Worm (Caenorhabditis elegans): ENCODE results near the gene xbx-9.

The xbx-9 gene

DNA sequence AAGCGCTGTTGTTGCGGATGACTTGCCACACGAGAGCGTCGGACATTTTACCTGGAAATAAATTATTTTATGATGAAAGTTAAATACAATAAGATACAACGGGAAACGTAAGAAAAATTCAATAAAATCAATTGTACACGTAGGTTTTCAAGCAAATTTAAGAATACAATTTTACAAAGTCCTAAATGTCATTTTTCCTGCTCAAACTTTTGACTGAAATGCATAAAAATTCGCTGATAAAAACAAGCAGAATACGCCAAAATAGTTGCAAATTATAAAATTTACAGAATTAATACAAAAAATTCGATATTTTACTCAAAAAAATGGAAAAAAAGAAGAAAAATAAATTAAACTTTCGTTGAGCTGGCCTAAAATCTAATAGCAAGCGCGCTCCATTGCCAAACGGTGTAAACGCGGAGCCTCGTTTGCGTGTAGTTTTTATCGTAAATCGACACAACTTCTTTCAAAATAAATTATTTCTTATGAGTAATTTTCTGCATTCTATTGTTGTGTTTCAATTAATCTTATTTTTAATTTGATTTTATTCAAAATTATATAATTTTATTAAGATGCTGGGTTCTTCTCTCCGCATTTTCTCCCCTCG is 5.8 kb upstream of the xbx-9 start, which contains the start of the genes rpl-28 and mrpl-49 (continued):
- no peak for TF ChIP-seq snpc-3.4 (tag; optimal IDR thresholded peaks at IDR 0.05)
- TF ChIP-seq athp-1 (tag; optimal IDR thresholded peaks at IDR 0.05) = no peak
- TF ChIP-seq lin-40 (tag; optimal IDR thresholded peaks at IDR 0.05) = peak; percentile 57
- TF ChIP-seq F49E8.2 (tag; optimal IDR thresholded peaks at IDR 0.05; ENCODE audit: insufficient read depth) = peak; percentile 42
- no peak for TF ChIP-seq fkh-3 (tag; optimal IDR thresholded peaks at IDR 0.05)
- TF ChIP-seq nhr-179 (tag; optimal IDR thresholded peaks at IDR 0.05) = no peak
- no peak for TF ChIP-seq mes-4 (tag; optimal IDR thresholded peaks at IDR 0.05)
- no peak for TF ChIP-seq ztf-6 (GFP tag; IDR thresholded peaks at IDR 0.05)
- no peak for TF ChIP-seq nhr-90 (tag; optimal IDR thresholded peaks at IDR 0.05)
- TF ChIP-seq F39B2.1 (GFP tag; IDR thresholded peaks at IDR 0.05) = no peak
- TF ChIP-seq him-1 (tag; optimal IDR thresholded peaks at IDR 0.05) = no peak
- TF ChIP-seq sptf-2 (GFP tag; optimal IDR thresholded peaks at IDR 0.05) = no peak
- no peak for TF ChIP-seq F52B5.7 (tag; optimal IDR thresholded peaks at IDR 0.05)
- TF ChIP-seq lsl-1 (GFP tag; optimal IDR thresholded peaks at IDR 0.05) = peak; percentile 56
- no peak for TF ChIP-seq dpl-1 (GFP tag; optimal IDR thresholded peaks at IDR 0.05)
- no peak for TF ChIP-seq nhr-120 (GFP tag; IDR thresholded peaks at IDR 0.05)
- TF ChIP-seq bed-1 (GFP tag; IDR thresholded peaks at IDR 0.05) = no peak
- TF ChIP-seq D2030.7 (GFP tag; IDR thresholded peaks at IDR 0.05) = peak; percentile 42; the same call in 1 of the 2 replicates
- no peak for TF ChIP-seq cebp-2 (GFP tag; IDR thresholded peaks at IDR 0.05)
- TF ChIP-seq hmg-1.2 (GFP tag; IDR thresholded peaks at IDR 0.05) = peak; percentile 52
- TF ChIP-seq tlf-1 (GFP tag; optimal IDR thresholded peaks at IDR 0.05) = no peak
- TF ChIP-seq ceh-79 (tag; optimal IDR thresholded peaks at IDR 0.05) = no peak
- no peak for TF ChIP-seq mxl-1 (tag; optimal IDR thresholded peaks at IDR 0.05)
- no peak for TF ChIP-seq pbrm-1 (GFP tag; IDR thresholded peaks at IDR 0.05)
- TF ChIP-seq Y95B8A.8 (GFP tag; IDR thresholded peaks at IDR 0.05) = no peak
- no peak for TF ChIP-seq madf-10 (tag; optimal IDR thresholded peaks at IDR 0.05)
- no peak for TF ChIP-seq nfya-1 (tag; optimal IDR thresholded peaks at IDR 0.05; ENCODE audit: borderline replicate concordance, insufficient read depth)
- TF ChIP-seq egl-18 (GFP tag; IDR thresholded peaks at IDR 0.05) = no peak
- TF ChIP-seq F57C9.4 (tag; optimal IDR thresholded peaks at IDR 0.05) = no peak
- TF ChIP-seq let-607 (tag; optimal IDR thresholded peaks at IDR 0.05) = no peak

ce11 chrV:12729220-12729619 is 4.8 kb upstream of the xbx-9 start, which contains the start of gene R11D1.10:
Gene R11D1.10, plus strand, starts transcription at chrV:12729520.
- TF ChIP-seq K11D2.4 (GFP tag; IDR thresholded peaks at IDR 0.05) = no peak

- TF ChIP-seq let-607 (tag; optimal IDR thresholded peaks at IDR 0.05) (no peak), nhr-80 (tag; optimal IDR thresholded peaks at IDR 0.05) (peak; percentile 5)
These were observed 1.3 kb upstream of the xbx-9 start for ce11 chrV:12732734-12733133.

- TF ChIP-seq snpc-1.1 (tag; optimal IDR thresholded peaks at IDR 0.05; ENCODE audit: insufficient read depth) (no peak), egl-44 (GFP tag; IDR thresholded peaks at IDR 0.05) (no peak), madf-6 (GFP tag; IDR thresholded peaks at IDR 0.05) (no peak), xnd-1 (tag; optimal IDR thresholded peaks at IDR 0.05) (no peak)
These were observed 2.3 kb downstream of the xbx-9 start, which contains the start of gene cky-1 for ce11 chrV:12736166-12736753. Gene cky-1, plus strand, starts transcription at chrV:12736703.

All from whole organism, young adult.